Fruit fly (Drosophila melanogaster) S2 (cell line): ENCODE measurements around the gene Arfrp1.

Source experiments
- CG8478 ChIP-seq: fragments of >200 bp; optimal IDR thresholded peaks from 2 replicates; lab custom pipeline; 2018
- CTCF ChIP-seq, 2 experiments: fragments of >200 bp; optimal IDR thresholded peaks; 2 replicates each; lab custom pipeline; 2018

- no peak for TF ChIP-seq CTCF (optimal IDR thresholded peaks at IDR 0.05; lab: Kevin White, UChicago)
- TF ChIP-seq CG8478 (lab: Kevin White, UChicago), result no peak
Measured at dm6 chrX:9103308-9104185, 3.3 kb upstream of the Arfrp1 start, which contains the start of gene CG7766.
